Worm (Caenorhabditis elegans) whole organism, L3 larva: ENCODE results near the gene egas-1.

Experiments used
- ceh-82 ChIP-seq: fragments of 150-350 bp; optimal IDR thresholded peaks from 2 replicates; lab custom pipeline; 2014; ENCODE audit warnings: missing biosample characterization, missing genetic modification characterization
- egl-27 ChIP-seq: sonication (generic microtip); optimal IDR thresholded peaks from 4 replicates; lab custom pipeline; 2017; ENCODE audit warnings: missing biosample characterization, missing genetic modification reagents, missing genetic modification characterization
- elt-1 ChIP-seq: fragments of 150-350 bp; optimal IDR thresholded peaks from 2 replicates; lab custom pipeline; 2014; ENCODE audit warnings: missing biosample characterization, missing genetic modification characterization
- lin-15B ChIP-seq: fragments of 150-350 bp; optimal IDR thresholded peaks from 2 replicates; lab custom pipeline; 2014; ENCODE audit warnings: missing biosample characterization, missing genetic modification characterization
- nhr-11 ChIP-seq: fragments of 150-350 bp; optimal IDR thresholded peaks from 2 replicates; lab custom pipeline; 2014; ENCODE audit warnings: missing biosample characterization, missing genetic modification characterization
- nhr-237 ChIP-seq: fragments of 150-350 bp; optimal IDR thresholded peaks from 2 replicates; lab custom pipeline; 2014; ENCODE audit warnings: missing biosample characterization, missing genetic modification characterization
- nhr-77 ChIP-seq: fragments of 150-350 bp; optimal IDR thresholded peaks from 2 replicates; lab custom pipeline; 2014; ENCODE audit warnings: missing biosample characterization, missing genetic modification characterization
- skn-1 ChIP-seq: fragments of 150-350 bp; optimal IDR thresholded peaks from 2 replicates; lab custom pipeline; 2014; ENCODE audit warnings: missing biosample characterization, missing genetic modification characterization
- snpc-4 ChIP-seq: fragments of 150-350 bp; optimal IDR thresholded peaks from 2 replicates; lab custom pipeline; 2014; ENCODE audit warnings: missing biosample characterization, missing genetic modification characterization
- unc-39 ChIP-seq: sonication (generic microtip); optimal IDR thresholded peaks from 4 replicates; lab custom pipeline; 2017; ENCODE audit warnings: missing biosample characterization, missing genetic modification characterization
- unc-62 ChIP-seq: fragments of 150-350 bp; sonication (generic microtip); optimal IDR thresholded peaks from 4 replicates; lab custom pipeline; 2014; ENCODE audit warnings: missing biosample characterization, missing genetic modification reagents, missing genetic modification characterization
- ztf-11 ChIP-seq: fragments of 150-350 bp; optimal IDR thresholded peaks from 2 replicates; lab custom pipeline; 2014; ENCODE audit warnings: missing biosample characterization, missing genetic modification characterization
- ztf-4 ChIP-seq: fragments of 150-350 bp; optimal IDR thresholded peaks from 2 replicates; lab custom pipeline; 2014; ENCODE audit warnings: missing biosample characterization, missing genetic modification characterization

DNA sequence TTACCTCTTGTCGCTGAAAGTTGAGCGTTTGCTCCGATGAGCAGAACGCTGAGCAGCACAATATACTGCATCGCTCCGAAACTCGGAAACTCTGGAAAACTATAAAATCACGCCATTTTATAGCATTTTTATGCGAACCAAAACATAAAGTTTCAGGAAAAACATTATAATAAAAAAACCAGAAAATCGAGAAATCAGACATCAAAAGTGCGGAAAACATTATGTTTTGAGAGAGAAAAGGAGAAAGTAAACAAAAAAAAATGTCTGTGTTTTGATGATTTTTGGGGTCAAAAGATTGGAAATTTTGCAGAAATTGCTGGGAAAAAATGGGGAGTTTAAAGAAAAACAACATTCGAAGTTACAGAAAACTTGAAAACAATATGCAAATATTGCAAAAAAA, 23.9 kb downstream of the egas-1 start, which contains the start of gene Y69H2.3:
- no peak for TF ChIP-seq nhr-237 (tag; lab: Kevin White, UChicago)
- no peak for TF ChIP-seq elt-1 (tag; lab: Kevin White, UChicago)
- TF ChIP-seq snpc-4 = no peak
- TF ChIP-seq skn-1 (tag; lab: Kevin White, UChicago) = no peak
- TF ChIP-seq unc-62 (GFP tag; lab: Kevin White, UChicago) = no peak
- TF ChIP-seq ztf-4 (tag; lab: Kevin White, UChicago) = no peak
- no peak for TF ChIP-seq lin-15B
- no peak for TF ChIP-seq nhr-11 (tag; lab: Kevin White, UChicago)
- TF ChIP-seq ceh-82 (tag; lab: Kevin White, UChicago) = no peak
- no peak for TF ChIP-seq nhr-77
- TF ChIP-seq egl-27 (tag; lab: Kevin White, UChicago) = no peak
- no peak for TF ChIP-seq ztf-11
- no peak for TF ChIP-seq unc-39 (tag; lab: Kevin White, UChicago)
